Worm (Caenorhabditis elegans): Measurements from ENCODE around the gene rpb-9.

The rpb-9 gene

ce11 chrV:8013901-8014388 lies 1.8 kb upstream of the rpb-9 start, which contains the start of gene Y97E10AR.6 (continued):
- TF ChIP-seq pha-4 (GFP tag; IDR thresholded peaks at IDR 0.05) (no peak), pha-4 (tag; optimal IDR thresholded peaks at IDR 0.05) (peak; percentile 16), egl-43 (GFP tag; IDR thresholded peaks at IDR 0.05) (no peak), ctbp-1 (GFP tag; IDR thresholded peaks at IDR 0.05) (no peak), unc-62 (GFP tag; optimal IDR thresholded peaks at IDR 0.05 in 1 of 2) (no peak), unc-62 (tag; optimal IDR thresholded peaks at IDR 0.05) (no peak), nhr-10 (tag; optimal IDR thresholded peaks at IDR 0.05) (no peak), php-3 (GFP tag; IDR thresholded peaks at IDR 0.05) (no peak), mep-1 (tag; optimal IDR thresholded peaks at IDR 0.05) (peak; percentile 35), nhr-76 (tag; optimal IDR thresholded peaks at IDR 0.05) (no peak), Y5F2A.4 (GFP tag; optimal IDR thresholded peaks at IDR 0.05) (no peak), dmd-9 (GFP tag; IDR thresholded peaks at IDR 0.05) (no peak), ceh-28 (tag; optimal IDR thresholded peaks at IDR 0.05) (no peak), ceh-62 (tag; optimal IDR thresholded peaks at IDR 0.05) (no peak), nhr-25 (tag; optimal IDR thresholded peaks at IDR 0.05; ENCODE audit: borderline replicate concordance, insufficient read depth) (no peak), ceh-32 (tag; optimal IDR thresholded peaks at IDR 0.05; ENCODE audit: poor library complexity) (no peak), F37D6.2 (tag; optimal IDR thresholded peaks at IDR 0.05) (no peak), hlh-30 (tag; optimal IDR thresholded peaks at IDR 0.05; ENCODE audit: insufficient read depth) (peak; percentile 98), mxl-2 (GFP tag; conservative IDR thresholded peaks at IDR 0.05) (no peak), daf-12 (tag; optimal IDR thresholded peaks at IDR 0.05) (no peak), skn-1 (tag; optimal IDR thresholded peaks at IDR 0.05) (no peak), spr-1 (tag; optimal IDR thresholded peaks at IDR 0.05) (no peak), dve-1 (tag; optimal IDR thresholded peaks at IDR 0.05; ENCODE audit: insufficient read depth) (peak; percentile 25), ztf-11 (tag; optimal IDR thresholded peaks at IDR 0.05) (no peak), ztf-7 (tag; optimal IDR thresholded peaks at IDR 0.05) (peak; percentile 23), nhr-6 (tag; optimal IDR thresholded peaks at IDR 0.05) (no peak), aha-1 (tag) (peak; percentile 85), rbr-2 (tag; optimal IDR thresholded peaks at IDR 0.05) (peak; percentile 26)

- TF ChIP-seq zfp-2 (tag; optimal IDR thresholded peaks at IDR 0.05) (no peak), skn-1 (tag; optimal IDR thresholded peaks at IDR 0.05) (no peak), fkh-10 (GFP tag; optimal IDR thresholded peaks at IDR 0.05) (no peak), ama-1 (optimal IDR thresholded peaks at IDR 0.05) (peak; percentile 74), ceh-28 (tag; optimal IDR thresholded peaks at IDR 0.05) (no peak), ceh-62 (tag; optimal IDR thresholded peaks at IDR 0.05) (no peak), ztf-11 (tag; optimal IDR thresholded peaks at IDR 0.05) (no peak), hlh-30 (tag; optimal IDR thresholded peaks at IDR 0.05; ENCODE audit: insufficient read depth) (no peak), mxl-3 (GFP tag; optimal IDR thresholded peaks at IDR 0.05) (no peak), madf-9 (GFP tag; conservative IDR thresholded peaks at IDR 0.05) (no peak), attf-4 (tag; optimal IDR thresholded peaks at IDR 0.05) (no peak), gei-8 (GFP tag; optimal IDR thresholded peaks at IDR 0.05) (no peak), lin-29 (GFP tag; IDR thresholded peaks at IDR 0.05) (no peak), duxl-1 (tag; optimal IDR thresholded peaks at IDR 0.05; ENCODE audit: poor library complexity) (no peak), daf-16 (GFP tag; optimal IDR thresholded peaks at IDR 0.05) (no peak), daf-16 (tag; optimal IDR thresholded peaks at IDR 0.05) (peak; percentile 29), aha-1 (tag) (peak; percentile 88)
Observed at ce11 chrV:8010846-8011245, 1.3 kb downstream of the rpb-9 start, which contains the start of gene lmtr-2. Gene lmtr-2, minus strand, starts transcription at chrV:8011106.

ce11 chrV:8010103-8010502 lies 2.0 kb downstream of the rpb-9 start, which contains the start of gene Y97E10AR.4:
Gene Y97E10AR.4, minus strand, starts transcription at chrV:8010233.
- TF ChIP-seq tag-97 (GFP tag; IDR thresholded peaks at IDR 0.05) (no peak), mes-2 (tag; optimal IDR thresholded peaks at IDR 0.05; ENCODE audit: poor library complexity, severe bottlenecking) (peak; percentile 7), unc-130 (GFP tag; optimal IDR thresholded peaks at IDR 0.05) (no peak), ctbp-1 (GFP tag; IDR thresholded peaks at IDR 0.05) (no peak), duxl-1 (tag; optimal IDR thresholded peaks at IDR 0.05; ENCODE audit: poor library complexity) (no peak), mep-1 (tag; optimal IDR thresholded peaks at IDR 0.05) (peak; percentile 26), spr-1 (tag; optimal IDR thresholded peaks at IDR 0.05) (no peak), gei-8 (GFP tag; optimal IDR thresholded peaks at IDR 0.05) (no peak), pha-4 (GFP tag; IDR thresholded peaks at IDR 0.05) (no peak), pha-4 (tag; optimal IDR thresholded peaks at IDR 0.05) (no peak), nhr-11 (tag; optimal IDR thresholded peaks at IDR 0.05) (no peak)

All from whole organism, L4 larva.